Fruit fly (Drosophila melanogaster) whole organism, embryonic: ENCODE results near the gene CG13250.

Experiments
- Atf-2 ChIP-seq: fragments of 200-800 bp; sonication (Bioruptor generic); optimal IDR thresholded peaks from 2 replicates; lab custom pipeline; 2016; ENCODE audit warnings: missing biosample characterization, missing genetic modification characterization
- CG10565 ChIP-seq: fragments of 200-800 bp; sonication (Bioruptor generic); optimal IDR thresholded peaks from 3 replicates; lab custom pipeline; 2016; ENCODE audit warnings: missing biosample characterization, mild to moderate bottlenecking, missing genetic modification characterization
- CG11504 ChIP-seq: fragments of 200-800 bp; sonication (Bioruptor generic); optimal IDR thresholded peaks from 3 replicates; lab custom pipeline; 2019; ENCODE audit warnings: missing biosample characterization, mild to moderate bottlenecking, missing genetic modification characterization, moderate library complexity
- CG13424 ChIP-seq: fragments of 200-800 bp; sonication (Bioruptor generic); optimal IDR thresholded peaks from 2 replicates; lab custom pipeline; 2019; ENCODE audit warnings: missing biosample characterization, mild to moderate bottlenecking, missing genetic modification characterization, moderate library complexity
- CG14860 ChIP-seq: fragments of 200-800 bp; sonication (Bioruptor generic); IDR thresholded peaks from 3 replicates; pipeline ENCODE4 v1.3.6; 2022; ENCODE audit warnings: missing biosample characterization, missing genetic modification characterization; ENCODE audit not compliant: partially characterized antibody
- CG1529 ChIP-seq: fragments of 200-800 bp; sonication (Bioruptor generic); optimal IDR thresholded peaks from 3 replicates; lab custom pipeline; 2018; ENCODE audit warnings: missing biosample characterization, missing genetic modification characterization
- CG17612 ChIP-seq: fragments of 200-800 bp; sonication (Bioruptor generic); IDR thresholded peaks from 2 replicates; pipeline ENCODE4 v1.3.6; 2022; ENCODE audit warnings: missing biosample characterization, missing genetic modification characterization
- CG18011 ChIP-seq: fragments of 200-800 bp; sonication (Bioruptor generic); optimal IDR thresholded peaks from 2 replicates; lab custom pipeline; 2017; ENCODE audit warnings: missing biosample characterization, missing genetic modification characterization, mild to moderate bottlenecking, moderate library complexity, missing genotype
- CG2678 ChIP-seq: fragments of 200-800 bp; sonication (Bioruptor generic); optimal IDR thresholded peaks from 3 replicates; lab custom pipeline; 2019; ENCODE audit warnings: missing biosample characterization, mild to moderate bottlenecking, missing genetic modification characterization, moderate library complexity
- CG30403 ChIP-seq: fragments of 200-800 bp; sonication (Bioruptor generic); optimal IDR thresholded peaks from 3 replicates; lab custom pipeline; 2016; ENCODE audit warnings: missing biosample characterization, missing genetic modification characterization
- CG3407 ChIP-seq: fragments of 200-800 bp; sonication (Bioruptor generic); optimal IDR thresholded peaks from 2 replicates; lab custom pipeline; 2018; ENCODE audit warnings: missing biosample characterization, mild to moderate bottlenecking, missing genetic modification characterization
- CG34376 ChIP-seq: fragments of 200-800 bp; sonication (Bioruptor generic); optimal IDR thresholded peaks from 2 replicates; lab custom pipeline; 2018; ENCODE audit warnings: missing biosample characterization, mild to moderate bottlenecking, missing genetic modification characterization
- CG4424 ChIP-seq: fragments of 200-800 bp; sonication (Bioruptor generic); optimal IDR thresholded peaks from 3 replicates; lab custom pipeline; 2016; ENCODE audit warnings: missing biosample characterization, missing genetic modification characterization
- CG4820 ChIP-seq: fragments of 200-800 bp; sonication (Bioruptor generic); optimal IDR thresholded peaks from 3 replicates; lab custom pipeline; 2016; ENCODE audit warnings: missing biosample characterization, missing genetic modification characterization
- CG6813 ChIP-seq: fragments of 200-800 bp; sonication (Bioruptor generic); optimal IDR thresholded peaks from 2 replicates; lab custom pipeline; 2017; ENCODE audit warnings: missing biosample characterization, missing genetic modification characterization, mild to moderate bottlenecking, moderate library complexity, missing genetic modification reagents
- CoRest ChIP-seq: fragments of 200-800 bp; sonication (Bioruptor generic); optimal IDR thresholded peaks from 3 replicates; lab custom pipeline; 2018; ENCODE audit warnings: missing biosample characterization, mild to moderate bottlenecking, missing genetic modification characterization, moderate library complexity
- D ChIP-seq, 2 experiments: fragments of 200-800 bp in 1 of 2; fragments of >200 bp in 1 of 2; sonication (Bioruptor generic) in 1 of 2; optimal IDR thresholded peaks; 2 replicates in 1 of 2; 3 replicates in 1 of 2; lab custom pipeline; 2017; ENCODE audit warnings: mild to moderate bottlenecking in 1 of 2, missing biosample characterization in 1 of 2, missing genetic modification characterization in 1 of 2, missing genetic modification reagents in 1 of 2
- Eip74EF ChIP-seq, 2 experiments: fragments of 200-800 bp in 1 of 2; fragments of >200 bp in 1 of 2; sonication (Bioruptor generic) in 1 of 2; optimal IDR thresholded peaks; 2 replicates each; lab custom pipeline; 2017 to 2019; ENCODE audit warnings: missing biosample characterization in 2 of 2, missing genetic modification characterization in 2 of 2, mild to moderate bottlenecking in 1 of 2, moderate library complexity in 1 of 2
- Gug ChIP-seq: fragments of 200-800 bp; sonication (Bioruptor generic); IDR thresholded peaks from 4 replicates; pipeline ENCODE4 v1.3.6; 2022; ENCODE audit warnings: missing biosample characterization, missing genetic modification characterization
- HLH3B ChIP-seq: fragments of 200-800 bp; sonication (Bioruptor generic); IDR thresholded peaks from 2 replicates; pipeline ENCODE4 v1.3.6; 2022; ENCODE audit warnings: missing biosample characterization, missing genetic modification characterization
- Hr3 ChIP-seq: fragments of 200-800 bp; sonication (Bioruptor generic); optimal IDR thresholded peaks from 3 replicates; lab custom pipeline; 2016; ENCODE audit warnings: missing biosample characterization, missing genetic modification characterization
- Mrtf ChIP-seq: fragments of 200-800 bp; sonication (Bioruptor generic); IDR thresholded peaks from 3 replicates; pipeline ENCODE4 v1.3.6; 2022; ENCODE audit warnings: missing biosample characterization, missing genetic modification characterization
- NC2α ChIP-seq: fragments of 200-800 bp; sonication (Bioruptor generic); optimal IDR thresholded peaks from 2 replicates; lab custom pipeline; 2016; ENCODE audit warnings: missing biosample characterization, missing genetic modification characterization
- NK7.1 ChIP-seq: fragments of 200-800 bp; sonication (Bioruptor generic); optimal IDR thresholded peaks from 3 replicates; lab custom pipeline; 2016; ENCODE audit warnings: missing biosample characterization, missing genetic modification characterization
- Poxn ChIP-seq: fragments of 200-800 bp; sonication (Bioruptor generic); IDR thresholded peaks from 2 replicates; pipeline ENCODE4 v1.3.6; 2022; ENCODE audit warnings: missing biosample characterization, missing genetic modification characterization
- Rx ChIP-seq: fragments of 200-800 bp; sonication (Bioruptor generic); IDR thresholded peaks from 2 replicates; pipeline ENCODE4 v1.3.6; 2022; ENCODE audit warnings: missing biosample characterization, missing genetic modification characterization
- Scr ChIP-seq: fragments of 200-800 bp; sonication (Bioruptor generic); IDR thresholded peaks from 2 replicates; pipeline ENCODE4 v1.3.6; 2022; ENCODE audit warnings: missing biosample characterization, missing genetic modification characterization; ENCODE audit not compliant: partially characterized antibody
- TFAM ChIP-seq: fragments of 200-800 bp; sonication (Bioruptor generic); optimal IDR thresholded peaks from 2 replicates; lab custom pipeline; 2017; ENCODE audit warnings: missing biosample characterization, missing genetic modification characterization, inconsistent platforms
- ab ChIP-seq: fragments of 200-800 bp; sonication (Bioruptor generic); optimal IDR thresholded peaks from 2 replicates; lab custom pipeline; 2016; ENCODE audit warnings: missing biosample characterization, missing genetic modification characterization
- ac ChIP-seq: fragments of 200-800 bp; sonication (Bioruptor generic); optimal IDR thresholded peaks from 3 replicates; lab custom pipeline; 2017; ENCODE audit warnings: missing biosample characterization, mild to moderate bottlenecking, missing genetic modification characterization
- bab2 ChIP-seq: fragments of 200-800 bp; sonication (Bioruptor generic); optimal IDR thresholded peaks from 2 replicates; lab custom pipeline; 2016; ENCODE audit warnings: missing biosample characterization, missing genetic modification characterization
- bbx ChIP-seq: fragments of 200-800 bp; sonication (Bioruptor generic); IDR thresholded peaks from 2 replicates; pipeline ENCODE4 v1.3.6; 2022; ENCODE audit warnings: missing biosample characterization, missing genetic modification characterization; ENCODE audit not compliant: partially characterized antibody
- bowl ChIP-seq: fragments of 200-800 bp; sonication (Bioruptor generic); IDR thresholded peaks from 2 replicates; pipeline ENCODE4 v1.3.6; 2022; ENCODE audit warnings: missing biosample characterization, missing genetic modification characterization
- cad ChIP-seq: fragments of >200 bp; optimal IDR thresholded peaks from 2 replicates; lab custom pipeline; 2017; ENCODE audit warnings: missing biosample characterization, missing genetic modification characterization
- chm ChIP-seq: fragments of 200-800 bp; sonication (Bioruptor generic); IDR thresholded peaks from 2 replicates; pipeline ENCODE4 v1.3.6; 2022; ENCODE audit warnings: missing biosample characterization, missing genetic modification characterization
- emc ChIP-seq: fragments of 200-800 bp; sonication (Bioruptor generic); optimal IDR thresholded peaks from 2 replicates; lab custom pipeline; 2016; ENCODE audit warnings: missing biosample characterization, missing genetic modification characterization
- en ChIP-seq: fragments of 200-800 bp; sonication (Bioruptor generic); optimal IDR thresholded peaks from 2 replicates; lab custom pipeline; 2016; ENCODE audit warnings: missing biosample characterization, missing genetic modification characterization
- jigr1 ChIP-seq: fragments of 200-800 bp; sonication (Bioruptor generic); IDR thresholded peaks from 3 replicates; pipeline ENCODE4 v1.3.6; 2022; ENCODE audit warnings: missing biosample characterization, missing genetic modification characterization
- jing ChIP-seq: fragments of 200-800 bp; sonication (Bioruptor generic); optimal IDR thresholded peaks from 2 replicates; lab custom pipeline; 2018; ENCODE audit warnings: missing biosample characterization, mild to moderate bottlenecking, missing genetic modification characterization
- odd ChIP-seq: fragments of 200-800 bp; sonication (Bioruptor generic); optimal IDR thresholded peaks from 2 replicates; lab custom pipeline; 2017; ENCODE audit warnings: missing biosample characterization, mild to moderate bottlenecking, missing genetic modification characterization
- prd ChIP-seq, 3 experiments: fragments of >200 bp in 2 of 3; fragments of 200-800 bp in 1 of 3; sonication (Bioruptor generic) in 1 of 3; optimal IDR thresholded peaks in 2 of 3; IDR thresholded peaks in 1 of 3; 2 replicates in 2 of 3; 3 replicates in 1 of 3; pipeline versions ENCODE4 v1.3.6 to Lab custom; 2017 to 2022; ENCODE audit warnings: missing biosample characterization in 1 of 3, missing genetic modification characterization in 1 of 3
- salm ChIP-seq: fragments of 200-800 bp; sonication (Bioruptor generic); optimal IDR thresholded peaks from 2 replicates; lab custom pipeline; 2018; ENCODE audit warnings: missing biosample characterization, mild to moderate bottlenecking, missing genetic modification characterization
- sim ChIP-seq: fragments of 200-800 bp; sonication (Bioruptor generic); IDR thresholded peaks from 2 replicates; pipeline ENCODE4 v1.3.6; 2022; ENCODE audit warnings: missing biosample characterization, missing genetic modification characterization
- slou ChIP-seq: fragments of 200-800 bp; sonication (Bioruptor generic); optimal IDR thresholded peaks from 3 replicates; lab custom pipeline; 2016; ENCODE audit warnings: missing biosample characterization, missing genetic modification characterization
- slp2 ChIP-seq: fragments of 200-800 bp; sonication (Bioruptor generic); optimal IDR thresholded peaks from 2 replicates; lab custom pipeline; 2016; ENCODE audit warnings: missing biosample characterization, missing genetic modification characterization
- so ChIP-seq: fragments of 200-800 bp; sonication (Bioruptor generic); IDR thresholded peaks from 3 replicates; pipeline ENCODE4 v1.3.6; 2022; ENCODE audit warnings: missing biosample characterization, missing genetic modification characterization
- stwl ChIP-seq: fragments of 200-800 bp; sonication (Bioruptor generic); optimal IDR thresholded peaks from 3 replicates; lab custom pipeline; 2018; ENCODE audit warnings: missing biosample characterization, mild to moderate bottlenecking, missing genetic modification characterization, moderate library complexity
- tin ChIP-seq: fragments of 200-800 bp; sonication (Bioruptor generic); optimal IDR thresholded peaks from 3 replicates; lab custom pipeline; 2016; ENCODE audit warnings: missing biosample characterization, missing genetic modification characterization
- yki ChIP-seq: fragments of >200 bp; optimal IDR thresholded peaks from 3 replicates; lab custom pipeline; 2018
- zen ChIP-seq: fragments of 200-800 bp; sonication (Bioruptor generic); optimal IDR thresholded peaks from 3 replicates; lab custom pipeline; 2018; ENCODE audit warnings: missing biosample characterization, mild to moderate bottlenecking, missing genetic modification characterization, moderate library complexity

Gene CG13250

dm6 chr3L:20518805-20519503 lies 14.6 kb upstream of the CG13250 start, which contains the start of gene BNIP3 (continued):
- TF ChIP-seq slp2 (GFP tag; lab: Kevin White, UChicago), result no peak
- no peak for TF ChIP-seq yki (lab: Kevin White, UChicago)
- TF ChIP-seq CG3407 (GFP tag; lab: Kevin White, UChicago), result no peak
- peak; percentile 10 for TF ChIP-seq zen (tag; lab: Kevin White, UChicago)
- TF ChIP-seq Rx (GFP tag; lab: Robert Waterston, UW), result no peak
- peak; percentile 55 for TF ChIP-seq stwl (tag; lab: Kevin White, UChicago)
- TF ChIP-seq emc (GFP tag; lab: Kevin White, UChicago), result no peak
- TF ChIP-seq CG34376, result peak; percentile 59
- TF ChIP-seq bowl (GFP tag; lab: Robert Waterston, UW), result no peak; the same call in 1 of the 2 replicates
- peak; percentile 58 for TF ChIP-seq bbx (GFP tag; lab: Robert Waterston, UW)
- no peak for TF ChIP-seq TFAM
- TF ChIP-seq jing (GFP tag; lab: Kevin White, UChicago), result no peak
- no peak for TF ChIP-seq CG1529 (GFP tag; lab: Kevin White, UChicago)
- peak; percentile 27 for TF ChIP-seq CoRest (tag; lab: Kevin White, UChicago)
- no peak for TF ChIP-seq odd (GFP tag; lab: Kevin White, UChicago)
- TF ChIP-seq CG13424 (tag; lab: Kevin White, UChicago), result no peak
- TF ChIP-seq Eip74EF (GFP tag; optimal IDR thresholded peaks at IDR 0.05; lab: Kevin White, UChicago), result peak in 1 of 2 experiments; percentile 21
- no peak for TF ChIP-seq NK7.1
- TF ChIP-seq chm (GFP tag; lab: Robert Waterston, UW), result peak; percentile 11; the same call in 1 of the 2 replicates
- no peak for TF ChIP-seq CG14860 (GFP tag; lab: Robert Waterston, UW)
- no peak for TF ChIP-seq Hr3
- no peak for TF ChIP-seq bab2 (GFP tag; lab: Kevin White, UChicago)
- TF ChIP-seq CG11504 (tag; lab: Kevin White, UChicago), result peak; percentile 46
- no peak for TF ChIP-seq Poxn (GFP tag; lab: Robert Waterston, UW)
- no peak for TF ChIP-seq so
- no peak for TF ChIP-seq prd (optimal IDR thresholded peaks at IDR 0.05; lab: Kevin White, UChicago)
- no peak for TF ChIP-seq prd (GFP tag; IDR thresholded peaks at IDR 0.05; lab: Robert Waterston, UW)
- no peak for TF ChIP-seq Scr
- TF ChIP-seq CG10565 (GFP tag; lab: Kevin White, UChicago), result no peak
- TF ChIP-seq slou (GFP tag; lab: Kevin White, UChicago), result no peak
- no peak for TF ChIP-seq cad (GFP tag; lab: Kevin White, UChicago)
- no peak for TF ChIP-seq HLH3B
- no peak for TF ChIP-seq Atf-2 (GFP tag; lab: Kevin White, UChicago)
- no peak for TF ChIP-seq CG30403
- no peak for TF ChIP-seq Mrtf
- no peak for TF ChIP-seq CG4820 (GFP tag; lab: Kevin White, UChicago)
- no peak for TF ChIP-seq NC2α (GFP tag; lab: Kevin White, UChicago)
- TF ChIP-seq ab (GFP tag; lab: Kevin White, UChicago), result no peak
- no peak for TF ChIP-seq Gug (GFP tag; lab: Robert Waterston, UW)
- no peak for TF ChIP-seq jigr1 (GFP tag; lab: Robert Waterston, UW)
- TF ChIP-seq en (GFP tag; lab: Kevin White, UChicago), result no peak
- TF ChIP-seq CG6813 (GFP tag; lab: Kevin White, UChicago), result no peak
- TF ChIP-seq CG4424 (GFP tag; lab: Kevin White, UChicago), result no peak
- peak; percentile 44 for TF ChIP-seq D (optimal IDR thresholded peaks at IDR 0.05; lab: Kevin White, UChicago)
- no peak for TF ChIP-seq D (GFP tag; optimal IDR thresholded peaks at IDR 0.05; lab: Kevin White, UChicago)
- no peak for TF ChIP-seq CG17612 (GFP tag; lab: Robert Waterston, UW)
- no peak for TF ChIP-seq tin (GFP tag; lab: Kevin White, UChicago)
- no peak for TF ChIP-seq CG18011 (GFP tag; lab: Kevin White, UChicago)
- TF ChIP-seq salm (tag; lab: Kevin White, UChicago), result no peak
- TF ChIP-seq CG2678 (tag; lab: Kevin White, UChicago), result no peak
- no peak for TF ChIP-seq sim (GFP tag; lab: Robert Waterston, UW)
- no peak for TF ChIP-seq ac (GFP tag; lab: Kevin White, UChicago)
